Fruit fly (Drosophila melanogaster) whole organism, adult: Measurements from ENCODE around the gene CG33090.

Experiments
- CG11617 ChIP-seq: fragments of 200-800 bp; sonication (Bioruptor generic); optimal IDR thresholded peaks from 2 replicates; lab custom pipeline; 2017; ENCODE audit warnings: mild to moderate bottlenecking, missing biosample characterization, missing genetic modification reagents, missing genetic modification characterization
- CG12768 ChIP-seq: fragments of 200-800 bp; sonication (Bioruptor generic); optimal IDR thresholded peaks from 2 replicates; lab custom pipeline; 2017; ENCODE audit warnings: missing biosample characterization, missing genetic modification characterization, mild to moderate bottlenecking, moderate library complexity, missing genetic modification reagents
- CG14711 ChIP-seq: fragments of 200-800 bp; sonication (Bioruptor generic); optimal IDR thresholded peaks from 2 replicates; lab custom pipeline; 2018; ENCODE audit warnings: missing biosample characterization, mild to moderate bottlenecking, missing genetic modification characterization, moderate library complexity
- CG1620 ChIP-seq: fragments of 200-800 bp; sonication (Bioruptor generic); optimal IDR thresholded peaks from 2 replicates; lab custom pipeline; 2016; ENCODE audit warnings: missing biosample characterization, missing genetic modification characterization
- CG33017 ChIP-seq: fragments of 200-800 bp; sonication (Bioruptor generic); optimal IDR thresholded peaks from 2 replicates; lab custom pipeline; 2018; ENCODE audit warnings: missing biosample characterization, mild to moderate bottlenecking, missing genetic modification characterization, moderate library complexity
- CG5204 ChIP-seq: fragments of 200-800 bp; sonication (Bioruptor generic); optimal IDR thresholded peaks from 2 replicates; lab custom pipeline; 2016; ENCODE audit warnings: missing biosample characterization, missing genetic modification characterization
- CG7045 ChIP-seq: fragments of 200-800 bp; sonication (Bioruptor generic); optimal IDR thresholded peaks from 2 replicates; lab custom pipeline; 2017; ENCODE audit warnings: missing biosample characterization, mild to moderate bottlenecking, missing genetic modification characterization
- CG7101 ChIP-seq: fragments of 200-800 bp; sonication (Bioruptor generic); optimal IDR thresholded peaks from 2 replicates; lab custom pipeline; 2018; ENCODE audit warnings: missing biosample characterization, mild to moderate bottlenecking, missing genetic modification characterization, moderate library complexity
- Clk ChIP-seq: fragments of 200-800 bp; sonication (Bioruptor generic); optimal IDR thresholded peaks from 2 replicates; lab custom pipeline; 2017; ENCODE audit warnings: missing biosample characterization, missing genetic modification characterization
- Crg-1 ChIP-seq: fragments of 200-800 bp; sonication (Bioruptor generic); optimal IDR thresholded peaks from 2 replicates; lab custom pipeline; 2016; ENCODE audit warnings: missing biosample characterization, missing genetic modification characterization
- Hr96 ChIP-seq: fragments of 200-800 bp; sonication (Bioruptor generic); optimal IDR thresholded peaks from 2 replicates; lab custom pipeline; 2016; ENCODE audit warnings: missing biosample characterization, missing genetic modification characterization
- Mnt ChIP-seq: fragments of 200-800 bp; sonication (Bioruptor generic); optimal IDR thresholded peaks from 2 replicates; lab custom pipeline; 2016; ENCODE audit warnings: missing biosample characterization, mild to moderate bottlenecking, missing genetic modification characterization
- bab1 ChIP-seq: fragments of 200-800 bp; sonication (Bioruptor generic); optimal IDR thresholded peaks from 3 replicates; lab custom pipeline; 2019; ENCODE audit warnings: missing biosample characterization, mild to moderate bottlenecking, missing genetic modification characterization, moderate library complexity
- cic ChIP-seq: fragments of 200-800 bp; sonication (Bioruptor generic); optimal IDR thresholded peaks from 2 replicates; lab custom pipeline; 2017; ENCODE audit warnings: missing biosample characterization, mild to moderate bottlenecking, missing genetic modification characterization, moderate library complexity
- cnc ChIP-seq, 2 experiments: fragments of >200 bp; optimal IDR thresholded peaks; 2 replicates each; lab custom pipeline; 2017
- kay ChIP-seq: fragments of 200-800 bp; sonication (Bioruptor generic); peaks from one replicate; lab custom pipeline; 2016; ENCODE audit warnings: missing biosample characterization, missing genetic modification characterization, borderline replicate concordance
- ovo ChIP-seq: fragments of 200-800 bp; sonication (Bioruptor generic); optimal IDR thresholded peaks from 2 replicates; lab custom pipeline; 2016; ENCODE audit warnings: missing biosample characterization, missing genetic modification characterization
- pad ChIP-seq: fragments of 200-800 bp; sonication (Bioruptor generic); optimal IDR thresholded peaks from 3 replicates; lab custom pipeline; 2017; ENCODE audit warnings: missing biosample characterization, missing genetic modification characterization, mild to moderate bottlenecking, moderate library complexity, missing genetic modification reagents
- tj ChIP-seq: fragments of 200-800 bp; sonication (Bioruptor generic); optimal IDR thresholded peaks from 3 replicates; lab custom pipeline; 2017; ENCODE audit warnings: missing biosample characterization, mild to moderate bottlenecking, missing genetic modification characterization, moderate library complexity
- toe ChIP-seq: fragments of 200-800 bp; sonication (Bioruptor generic); optimal IDR thresholded peaks from 2 replicates; lab custom pipeline; 2016; ENCODE audit warnings: missing biosample characterization, missing genetic modification characterization

The CG33090 gene

dm6 chr2L:14369933-14370776, 36.2 kb downstream of the CG33090 start:
- TF ChIP-seq pad (GFP tag; lab: Kevin White, UChicago) (no peak), toe (no peak), CG1620 (no peak), Hr96 (GFP tag; lab: Kevin White, UChicago) (no peak), Clk (no peak), kay (no peak), ovo (GFP tag; lab: Kevin White, UChicago) (no peak), CG33017 (tag; lab: Kevin White, UChicago) (no peak), Crg-1 (GFP tag; lab: Kevin White, UChicago) (no peak), CG7101 (tag; lab: Kevin White, UChicago) (no peak), cnc (optimal IDR thresholded peaks at IDR 0.05; lab: Kevin White, UChicago) (no peak), CG7045 (GFP tag; lab: Kevin White, UChicago) (no peak)

- TF ChIP-seq CG5204: no peak
- no peak for TF ChIP-seq pad (GFP tag; lab: Kevin White, UChicago)
- TF ChIP-seq CG14711 (tag; lab: Kevin White, UChicago): no peak
- no peak for TF ChIP-seq cnc (optimal IDR thresholded peaks at IDR 0.05; lab: Kevin White, UChicago)
- TF ChIP-seq CG12768 (GFP tag; lab: Kevin White, UChicago): no peak
- TF ChIP-seq CG7101 (tag; lab: Kevin White, UChicago): no peak
- no peak for TF ChIP-seq kay
- TF ChIP-seq ovo (GFP tag; lab: Kevin White, UChicago): no peak
- no peak for TF ChIP-seq CG11617
- no peak for TF ChIP-seq cic (GFP tag; lab: Kevin White, UChicago)
- no peak for TF ChIP-seq CG33017 (tag; lab: Kevin White, UChicago)
- TF ChIP-seq toe: no peak
- no peak for TF ChIP-seq CG1620
- TF ChIP-seq tj: no peak
- no peak for TF ChIP-seq Hr96 (GFP tag; lab: Kevin White, UChicago)
- TF ChIP-seq bab1 (GFP tag; lab: Kevin White, UChicago): no peak
- TF ChIP-seq Mnt (GFP tag; lab: Kevin White, UChicago): no peak
- no peak for TF ChIP-seq Clk
- TF ChIP-seq Crg-1 (GFP tag; lab: Kevin White, UChicago): no peak
- TF ChIP-seq CG7045 (GFP tag; lab: Kevin White, UChicago): no peak
These were observed 36.8 kb downstream of the CG33090 start for dm6 chr2L:14370777-14371096.

dm6 chr2L:14372254-14372717, 38.3 kb downstream of the CG33090 start:
- TF ChIP-seq CG1620: no peak

dm6 chr2L:14373250-14373649, 39.3 kb downstream of the CG33090 start:
- TF ChIP-seq cic (GFP tag; lab: Kevin White, UChicago): no peak
- no peak for TF ChIP-seq CG1620
- no peak for TF ChIP-seq ovo (GFP tag; lab: Kevin White, UChicago)
- TF ChIP-seq CG33017 (tag; lab: Kevin White, UChicago): no peak
- TF ChIP-seq toe: no peak
- no peak for TF ChIP-seq CG7045 (GFP tag; lab: Kevin White, UChicago)

- TF ChIP-seq cic (GFP tag; lab: Kevin White, UChicago): no peak
- TF ChIP-seq toe: no peak
- no peak for TF ChIP-seq cnc (optimal IDR thresholded peaks at IDR 0.05; lab: Kevin White, UChicago)
- no peak for TF ChIP-seq CG12768 (GFP tag; lab: Kevin White, UChicago)
- no peak for TF ChIP-seq CG5204
- no peak for TF ChIP-seq CG7045 (GFP tag; lab: Kevin White, UChicago)
- no peak for TF ChIP-seq CG7101 (tag; lab: Kevin White, UChicago)
- no peak for TF ChIP-seq CG33017 (tag; lab: Kevin White, UChicago)
- no peak for TF ChIP-seq Hr96 (GFP tag; lab: Kevin White, UChicago)
- TF ChIP-seq ovo (GFP tag; lab: Kevin White, UChicago): no peak
- TF ChIP-seq CG1620: no peak
- no peak for TF ChIP-seq CG14711 (tag; lab: Kevin White, UChicago)
- no peak for TF ChIP-seq pad (GFP tag; lab: Kevin White, UChicago)
- TF ChIP-seq Mnt (GFP tag; lab: Kevin White, UChicago): no peak
- TF ChIP-seq CG11617: no peak
- TF ChIP-seq tj: no peak
These were observed 40.1 kb downstream of the CG33090 start for dm6 chr2L:14374024-14374423.

- TF ChIP-seq tj (no peak), Hr96 (GFP tag; lab: Kevin White, UChicago) (no peak), pad (GFP tag; lab: Kevin White, UChicago) (no peak), CG5204 (no peak), cic (GFP tag; lab: Kevin White, UChicago) (no peak), toe (no peak), Clk (no peak), kay (no peak)
These were observed 42.7 kb downstream of the CG33090 start for dm6 chr2L:14376484-14377254.
